Worm (Caenorhabditis elegans): ENCODE results near the gene lipl-3.

The lipl-3 gene

ce11 chrV:524058-524457, at the start of gene lipl-3:
TSS of gene lipl-3 (minus strand) at chrV:524218.
- no peak for TF ChIP-seq sem-2 (GFP tag; optimal IDR thresholded peaks at IDR 0.05)
- no peak for TF ChIP-seq elt-3 (tag; optimal IDR thresholded peaks at IDR 0.05)
- TF ChIP-seq ces-1 (GFP tag; optimal IDR thresholded peaks at IDR 0.05): no peak
- no peak for TF ChIP-seq pha-4 (tag; optimal IDR thresholded peaks at IDR 0.05)
- TF ChIP-seq nhr-12 (tag; optimal IDR thresholded peaks at IDR 0.05): no peak
- no peak for TF ChIP-seq lsy-2 (tag; optimal IDR thresholded peaks at IDR 0.05)

ce11 chrV:568105-568504, 44.1 kb upstream of the lipl-3 start, which contains the start of gene sri-72:
TSS of gene sri-72 (minus strand) at chrV:568205.
- TF ChIP-seq tbx-8 (GFP tag; optimal IDR thresholded peaks at IDR 0.05) (no peak), cnd-1 (tag; optimal IDR thresholded peaks at IDR 0.05) (no peak), nhr-12 (tag; optimal IDR thresholded peaks at IDR 0.05) (no peak), nhr-28 (tag; optimal IDR thresholded peaks at IDR 0.05) (no peak), ceh-83 (GFP tag; optimal IDR thresholded peaks at IDR 0.05) (no peak), ceh-39 (tag; optimal IDR thresholded peaks at IDR 0.05) (no peak), sem-2 (GFP tag; optimal IDR thresholded peaks at IDR 0.05) (no peak), elt-3 (tag; optimal IDR thresholded peaks at IDR 0.05) (no peak), lin-32 (GFP tag; optimal IDR thresholded peaks at IDR 0.05) (no peak), elt-1 (tag; optimal IDR thresholded peaks at IDR 0.05; ENCODE audit: borderline replicate concordance, insufficient read depth) (no peak), sptf-1 (tag; optimal IDR thresholded peaks at IDR 0.05) (no peak), pha-4 (tag; optimal IDR thresholded peaks at IDR 0.05) (no peak), blmp-1 (tag; optimal IDR thresholded peaks at IDR 0.05) (no peak), nhr-2 (tag; optimal IDR thresholded peaks at IDR 0.05) (no peak), mep-1 (tag; optimal IDR thresholded peaks at IDR 0.05) (no peak), mls-2 (tag; optimal IDR thresholded peaks at IDR 0.05) (no peak)

- TF ChIP-seq hlh-1 (tag; optimal IDR thresholded peaks at IDR 0.05): no peak
- TF ChIP-seq ceh-43 (GFP tag; optimal IDR thresholded peaks at IDR 0.05): no peak
These were observed 42.0 kb upstream of the lipl-3 start, which contains the start of gene sri-73 for ce11 chrV:565984-566383. TSS of gene sri-73 (minus strand) at chrV:566084.

ce11 chrV:562834-563233, 38.8 kb upstream of the lipl-3 start, which contains the start of gene C14C6.2:
TSS of gene C14C6.2 (plus strand) at chrV:563134.
- TF ChIP-seq nhr-12 (tag; optimal IDR thresholded peaks at IDR 0.05) (no peak), ztf-11 (tag; optimal IDR thresholded peaks at IDR 0.05) (no peak), mep-1 (tag; optimal IDR thresholded peaks at IDR 0.05) (no peak), zip-8 (tag; optimal IDR thresholded peaks at IDR 0.05) (no peak), cnd-1 (tag; optimal IDR thresholded peaks at IDR 0.05) (no peak), flh-1 (GFP tag; optimal IDR thresholded peaks at IDR 0.05) (no peak), sptf-1 (tag; optimal IDR thresholded peaks at IDR 0.05) (no peak), elt-1 (tag; optimal IDR thresholded peaks at IDR 0.05; ENCODE audit: borderline replicate concordance, insufficient read depth) (no peak), snpc-4 (tag; optimal IDR thresholded peaks at IDR 0.05) (no peak), nhr-28 (tag; optimal IDR thresholded peaks at IDR 0.05) (no peak), lin-32 (GFP tag; optimal IDR thresholded peaks at IDR 0.05) (no peak), pha-4 (tag; optimal IDR thresholded peaks at IDR 0.05) (no peak), lsy-2 (tag; optimal IDR thresholded peaks at IDR 0.05) (no peak)

ce11 chrV:559940-560339, 35.9 kb upstream of the lipl-3 start, which contains the start of gene srx-7:
TSS of gene srx-7 (plus strand) at chrV:560195.
- TF ChIP-seq mls-2 (tag; optimal IDR thresholded peaks at IDR 0.05) (no peak), lsy-2 (tag; optimal IDR thresholded peaks at IDR 0.05) (no peak)

ce11 chrV:556055-556454, 32.0 kb upstream of the lipl-3 start, which contains the start of gene srx-8:
TSS of gene srx-8 (minus strand) at chrV:556155.
- TF ChIP-seq snpc-4 (tag; optimal IDR thresholded peaks at IDR 0.05) (no peak), nhr-2 (tag; optimal IDR thresholded peaks at IDR 0.05) (no peak), nhr-28 (tag; optimal IDR thresholded peaks at IDR 0.05) (no peak), ceh-43 (GFP tag; optimal IDR thresholded peaks at IDR 0.05) (no peak), elt-3 (tag; optimal IDR thresholded peaks at IDR 0.05) (no peak), nhr-237 (tag; optimal IDR thresholded peaks at IDR 0.05) (no peak), nhr-12 (tag; optimal IDR thresholded peaks at IDR 0.05) (no peak), bed-3 (GFP tag; optimal IDR thresholded peaks at IDR 0.05) (no peak), drap-1 (GFP tag; optimal IDR thresholded peaks at IDR 0.05) (no peak), hlh-1 (tag; optimal IDR thresholded peaks at IDR 0.05) (no peak), lin-13 (tag; optimal IDR thresholded peaks at IDR 0.05) (no peak), sptf-1 (tag; optimal IDR thresholded peaks at IDR 0.05) (no peak), M03D4.4 (tag; optimal IDR thresholded peaks at IDR 0.05) (no peak), cnd-1 (tag; optimal IDR thresholded peaks at IDR 0.05) (no peak), mep-1 (tag; optimal IDR thresholded peaks at IDR 0.05) (no peak), lin-32 (GFP tag; optimal IDR thresholded peaks at IDR 0.05) (no peak), mls-2 (tag; optimal IDR thresholded peaks at IDR 0.05) (no peak)

Data from whole organism, mixed stage, embryonic.